Fruit fly (Drosophila melanogaster): ENCODE data around the gene Sap-r.

dm6 chr3R:30909840-30910239 is 21.0 kb upstream of the Sap-r start:
- TF ChIP-seq CG8319 (GFP tag; optimal IDR thresholded peaks at IDR 0.05) (no peak), CG8632 (GFP tag; optimal IDR thresholded peaks at IDR 0.05) (no peak)

Data from whole organism, prepupa.